Fruit fly (Drosophila melanogaster) whole organism, embryonic: ENCODE results near the gene FBXO11.

Source experiments
- Bdp1 ChIP-seq: fragments of 200-800 bp; sonication (Bioruptor generic); optimal IDR thresholded peaks from 3 replicates; lab custom pipeline; 2016; ENCODE audit warnings: missing biosample characterization, missing genetic modification characterization
- BtbVII ChIP-seq: fragments of 200-800 bp; sonication (Bioruptor generic); optimal IDR thresholded peaks from 3 replicates; lab custom pipeline; 2017; ENCODE audit warnings: missing biosample characterization, mild to moderate bottlenecking, missing genetic modification characterization
- CG10267 ChIP-seq: fragments of 200-800 bp; sonication (Bioruptor generic); optimal IDR thresholded peaks from 2 replicates; lab custom pipeline; 2018; ENCODE audit warnings: missing biosample characterization, mild to moderate bottlenecking, missing genetic modification characterization, moderate library complexity
- CG10431 ChIP-seq: fragments of 200-800 bp; sonication (Bioruptor generic); optimal IDR thresholded peaks from 3 replicates; lab custom pipeline; 2018; ENCODE audit warnings: missing biosample characterization, mild to moderate bottlenecking, missing genetic modification characterization
- CG11456 ChIP-seq: fragments of 200-800 bp; sonication (Bioruptor generic); IDR thresholded peaks from 3 replicates; pipeline ENCODE4 v1.3.6; 2022; ENCODE audit warnings: missing biosample characterization, missing genetic modification characterization
- CG12071 ChIP-seq: fragments of 200-800 bp; sonication (Bioruptor generic); optimal IDR thresholded peaks from 3 replicates; lab custom pipeline; 2018; ENCODE audit warnings: missing biosample characterization, mild to moderate bottlenecking, missing genetic modification characterization
- CG12942 ChIP-seq: fragments of 200-800 bp; sonication (Bioruptor generic); optimal IDR thresholded peaks from 3 replicates; lab custom pipeline; 2016; ENCODE audit warnings: missing biosample characterization, missing genetic modification characterization
- CG14860 ChIP-seq: fragments of 200-800 bp; sonication (Bioruptor generic); IDR thresholded peaks from 3 replicates; pipeline ENCODE4 v1.3.6; 2022; ENCODE audit warnings: missing biosample characterization, missing genetic modification characterization; ENCODE audit not compliant: partially characterized antibody
- CG1832 ChIP-seq: fragments of 200-800 bp; sonication (Bioruptor generic); optimal IDR thresholded peaks from 2 replicates; lab custom pipeline; 2017; ENCODE audit warnings: missing biosample characterization, mild to moderate bottlenecking, missing genetic modification characterization, inconsistent platforms
- CG18476 ChIP-seq: fragments of 200-800 bp; sonication (Bioruptor generic); optimal IDR thresholded peaks from 2 replicates; lab custom pipeline; 2016; ENCODE audit warnings: missing biosample characterization, mild to moderate bottlenecking, missing genetic modification characterization
- CG18599 ChIP-seq: fragments of 200-800 bp; sonication (Bioruptor generic); optimal IDR thresholded peaks from 3 replicates; lab custom pipeline; 2017; ENCODE audit warnings: missing biosample characterization, missing genetic modification characterization, mild to moderate bottlenecking, moderate library complexity, missing genetic modification reagents
- CG32772 ChIP-seq: fragments of 200-800 bp; sonication (Bioruptor generic); IDR thresholded peaks from 2 replicates; pipeline ENCODE4 v1.3.6; 2022; ENCODE audit warnings: missing biosample characterization, missing genetic modification characterization
- CG6175 ChIP-seq: fragments of 200-800 bp; sonication (Bioruptor generic); IDR thresholded peaks from 3 replicates; pipeline ENCODE4 v1.3.6; 2022; ENCODE audit warnings: missing biosample characterization, missing genetic modification characterization
- CG7987 ChIP-seq: fragments of 200-800 bp; sonication (Bioruptor generic); optimal IDR thresholded peaks from 2 replicates; lab custom pipeline; 2018; ENCODE audit warnings: missing biosample characterization, mild to moderate bottlenecking, missing genetic modification characterization, moderate library complexity
- Ets97D ChIP-seq: fragments of 200-800 bp; sonication (Bioruptor generic); optimal IDR thresholded peaks from 3 replicates; lab custom pipeline; 2016; ENCODE audit warnings: missing biosample characterization, missing genetic modification characterization
- Fer1 ChIP-seq: fragments of 200-800 bp; sonication (Bioruptor generic); optimal IDR thresholded peaks from 2 replicates; lab custom pipeline; 2017; ENCODE audit warnings: missing biosample characterization, mild to moderate bottlenecking, missing genetic modification characterization
- Gsc ChIP-seq: fragments of 200-800 bp; sonication (Bioruptor generic); IDR thresholded peaks from 2 replicates; pipeline ENCODE4 v1.3.6; 2022; ENCODE audit warnings: missing biosample characterization, missing genetic modification characterization
- Max ChIP-seq: fragments of 200-800 bp; sonication (Bioruptor generic); optimal IDR thresholded peaks from 2 replicates; lab custom pipeline; 2016; ENCODE audit warnings: missing biosample characterization, mild to moderate bottlenecking, missing genetic modification characterization
- Scr ChIP-seq: fragments of 200-800 bp; sonication (Bioruptor generic); IDR thresholded peaks from 2 replicates; pipeline ENCODE4 v1.3.6; 2022; ENCODE audit warnings: missing biosample characterization, missing genetic modification characterization; ENCODE audit not compliant: partially characterized antibody
- az2 ChIP-seq: fragments of 200-800 bp; sonication (Bioruptor generic); optimal IDR thresholded peaks from 3 replicates; lab custom pipeline; 2016; ENCODE audit warnings: missing biosample characterization, missing genetic modification characterization
- br ChIP-seq: fragments of >200 bp; optimal IDR thresholded peaks from 2 replicates; lab custom pipeline; 2017
- bsh ChIP-seq, 2 experiments: fragments of 200-800 bp; sonication (Bioruptor generic); optimal IDR thresholded peaks; 2 replicates each; lab custom pipeline; 2017 to 2018; ENCODE audit warnings: mild to moderate bottlenecking in 2 of 2, missing biosample characterization in 2 of 2, missing genetic modification characterization in 2 of 2, moderate library complexity in 1 of 2
- crol ChIP-seq: fragments of 200-800 bp; sonication (Bioruptor generic); IDR thresholded peaks from 2 replicates; pipeline ENCODE4 v1.3.6; 2022; ENCODE audit warnings: missing biosample characterization, missing genetic modification characterization
- danr ChIP-seq: fragments of 200-800 bp; sonication (Bioruptor generic); IDR thresholded peaks from 2 replicates; pipeline ENCODE4 v1.3.6; 2022; ENCODE audit warnings: missing biosample characterization, missing genetic modification characterization
- dm ChIP-seq: fragments of 200-800 bp; sonication (Bioruptor generic); optimal IDR thresholded peaks from 3 replicates; lab custom pipeline; 2016; ENCODE audit warnings: missing biosample characterization, missing genetic modification characterization
- dmrt11E ChIP-seq: fragments of 200-800 bp; sonication (Bioruptor generic); optimal IDR thresholded peaks from 3 replicates; lab custom pipeline; 2018; ENCODE audit warnings: missing biosample characterization, mild to moderate bottlenecking, missing genetic modification characterization, moderate library complexity
- emc ChIP-seq: fragments of 200-800 bp; sonication (Bioruptor generic); optimal IDR thresholded peaks from 2 replicates; lab custom pipeline; 2016; ENCODE audit warnings: missing biosample characterization, missing genetic modification characterization
- fru ChIP-seq: fragments of >200 bp; optimal IDR thresholded peaks from 2 replicates; lab custom pipeline; 2017
- gce ChIP-seq: fragments of 200-800 bp; sonication (Bioruptor generic); IDR thresholded peaks from 3 replicates; pipeline ENCODE4 v1.3.6; 2022; ENCODE audit warnings: missing biosample characterization, missing genetic modification characterization
- gcm2 ChIP-seq: fragments of 200-800 bp; sonication (Bioruptor generic); optimal IDR thresholded peaks from 2 replicates; lab custom pipeline; 2016; ENCODE audit warnings: missing biosample characterization, missing genetic modification characterization
- gsb-n ChIP-seq: fragments of 200-800 bp; sonication (Bioruptor generic); optimal IDR thresholded peaks from 3 replicates; lab custom pipeline; 2018; ENCODE audit warnings: missing biosample characterization, mild to moderate bottlenecking, missing genetic modification characterization
- inv ChIP-seq: fragments of 200-800 bp; sonication (Bioruptor generic); IDR thresholded peaks from 2 replicates; pipeline ENCODE4 v1.3.6; 2022; ENCODE audit warnings: missing biosample characterization, missing genetic modification characterization; ENCODE audit not compliant: partially characterized antibody
- pb ChIP-seq: fragments of 200-800 bp; sonication (Bioruptor generic); optimal IDR thresholded peaks from 3 replicates; lab custom pipeline; 2016; ENCODE audit warnings: missing biosample characterization, missing genetic modification characterization
- pzg ChIP-seq: fragments of 200-800 bp; sonication (Bioruptor generic); optimal IDR thresholded peaks from 3 replicates; lab custom pipeline; 2018; ENCODE audit warnings: missing biosample characterization, mild to moderate bottlenecking, missing genetic modification characterization, moderate library complexity
- salm ChIP-seq: fragments of 200-800 bp; sonication (Bioruptor generic); optimal IDR thresholded peaks from 2 replicates; lab custom pipeline; 2018; ENCODE audit warnings: missing biosample characterization, mild to moderate bottlenecking, missing genetic modification characterization
- sd ChIP-seq: fragments of 200-800 bp; sonication (Bioruptor generic); optimal IDR thresholded peaks from 3 replicates; lab custom pipeline; 2018; ENCODE audit warnings: missing biosample characterization, mild to moderate bottlenecking, missing genetic modification characterization, moderate library complexity
- unc-4 ChIP-seq: fragments of 200-800 bp; sonication (Bioruptor generic); IDR thresholded peaks from 2 replicates; pipeline ENCODE4 v1.3.6; 2022; ENCODE audit warnings: missing biosample characterization, missing genetic modification characterization; ENCODE audit not compliant: partially characterized antibody
- vvl ChIP-seq: fragments of 200-800 bp; sonication (Bioruptor generic); IDR thresholded peaks from 2 replicates; pipeline ENCODE4 v1.3.6; 2022; ENCODE audit warnings: missing biosample characterization, missing genetic modification characterization
- wek ChIP-seq: fragments of 200-800 bp; sonication (Bioruptor generic); optimal IDR thresholded peaks from 3 replicates; lab custom pipeline; 2018; ENCODE audit warnings: missing biosample characterization, mild to moderate bottlenecking, missing genetic modification characterization, moderate library complexity
- zfh1 ChIP-seq: fragments of 200-800 bp; sonication (Bioruptor generic); IDR thresholded peaks from 3 replicates; pipeline ENCODE4 v1.3.6; 2022; ENCODE audit warnings: missing biosample characterization, missing genetic modification characterization

FBXO11 gene

dm6 chr3R:9819777-9820176 lies 10.6 kb upstream of the FBXO11 start, which contains the start of gene CG9458:
Gene CG9458, minus strand, starts transcription at chr3R:9819877.
- no peak for TF ChIP-seq Scr
- TF ChIP-seq BtbVII (GFP tag; lab: Kevin White, UChicago): no peak
- TF ChIP-seq vvl (GFP tag; lab: Robert Waterston, UW): no peak
- TF ChIP-seq gsb-n: no peak
- TF ChIP-seq CG6175 (GFP tag; lab: Robert Waterston, UW): no peak
- 0 out of 2 replicates have a peak, but pooled peaks have one; percentile 20 for TF ChIP-seq CG32772 (GFP tag; lab: Robert Waterston, UW)

DNA sequence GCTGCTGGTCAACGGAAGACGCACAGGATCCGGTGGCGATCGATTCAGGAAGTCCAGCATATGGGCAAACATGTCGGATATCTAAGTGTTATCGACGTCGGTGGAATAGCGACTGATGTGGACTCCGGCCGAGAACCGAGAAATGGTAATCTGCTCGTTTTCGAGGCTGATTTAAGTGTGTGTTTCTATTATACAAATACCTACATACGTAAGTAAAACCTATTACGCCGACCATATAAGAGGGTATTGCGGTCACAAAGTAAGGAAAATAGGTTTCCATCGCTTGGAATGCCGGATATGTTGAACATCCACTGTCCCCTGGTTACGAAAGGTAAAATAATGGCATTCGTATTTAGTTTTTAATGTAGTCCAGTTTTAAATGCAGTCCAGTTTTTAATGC lies 9.1 kb upstream of the FBXO11 start, which contains the start of gene CG9459:
CG9459 (minus strand) TSS at position 101 of the 400 bp plus-strand sequence.
- TF ChIP-seq Bdp1 (GFP tag; lab: Kevin White, UChicago) (no peak), CG10267 (no peak), emc (GFP tag; lab: Kevin White, UChicago) (no peak), br (no peak), bsh (GFP tag; optimal IDR thresholded peaks at IDR 0.05; lab: Kevin White, UChicago) (no peak), Fer1 (GFP tag; lab: Kevin White, UChicago) (no peak), wek (GFP tag; lab: Kevin White, UChicago) (no peak), CG12942 (GFP tag; lab: Kevin White, UChicago) (no peak), Max (GFP tag; lab: Kevin White, UChicago) (no peak), crol (GFP tag; lab: Robert Waterston, UW) (no peak), dmrt11E (tag; lab: Kevin White, UChicago) (no peak), Gsc (GFP tag; lab: Robert Waterston, UW) (no peak), CG11456 (GFP tag; lab: Robert Waterston, UW) (no peak), pb (GFP tag; lab: Kevin White, UChicago) (no peak), pzg (GFP tag; lab: Kevin White, UChicago) (no peak), CG14860 (GFP tag; lab: Robert Waterston, UW) (no peak), dm (no peak)
- TF ChIP-seq, all 482 proteins: peak for 0

dm6 chr3R:9816879-9817278 lies 7.7 kb upstream of the FBXO11 start, which contains the start of gene CG16904:
Gene CG16904, minus strand, starts transcription at chr3R:9816979.
- TF ChIP-seq CG1832 (GFP tag; lab: Kevin White, UChicago) (no peak), inv (GFP tag; lab: Robert Waterston, UW) (no peak), CG12071 (no peak), az2 (GFP tag; lab: Kevin White, UChicago) (no peak), salm (no peak), CG7987 (GFP tag; lab: Kevin White, UChicago) (no peak), sd (tag; lab: Kevin White, UChicago) (no peak), fru (lab: Kevin White, UChicago) (no peak), Ets97D (GFP tag; lab: Kevin White, UChicago) (no peak), gcm2 (GFP tag; lab: Kevin White, UChicago) (no peak), zfh1 (no peak), danr (GFP tag; lab: Robert Waterston, UW) (no peak), unc-4 (GFP tag; lab: Robert Waterston, UW) (no peak), CG18599 (no peak), gce (GFP tag; lab: Robert Waterston, UW) (no peak), CG18476 (no peak), CG10431 (GFP tag; lab: Kevin White, UChicago) (no peak)
- TF ChIP-seq, all 482 proteins: peak for 0
